Worm (Caenorhabditis elegans) whole organism, mixed stage, embryonic: ENCODE results near the gene lido-1.

Experiments used
- drap-1 ChIP-seq: fragments of 200-800 bp; sonication (Bioruptor generic); optimal IDR thresholded peaks from 3 replicates; lab custom pipeline; 2018; ENCODE audit warnings: mild to moderate bottlenecking, missing genetic modification characterization, missing compliant biosample characterization
- lsy-2 ChIP-seq: fragments of 150-350 bp; optimal IDR thresholded peaks from 2 replicates; lab custom pipeline; 2014; ENCODE audit warnings: missing biosample characterization, missing genetic modification characterization
- nhr-12 ChIP-seq: fragments of 150-350 bp; optimal IDR thresholded peaks from 2 replicates; lab custom pipeline; 2014; ENCODE audit warnings: missing biosample characterization, missing genetic modification characterization
- nhr-237 ChIP-seq: fragments of 150-350 bp; optimal IDR thresholded peaks from 2 replicates; lab custom pipeline; 2014; ENCODE audit warnings: missing biosample characterization, missing genetic modification characterization
- unc-39 ChIP-seq: fragments of 150-350 bp; optimal IDR thresholded peaks from 2 replicates; lab custom pipeline; 2014; ENCODE audit warnings: missing biosample characterization, missing genetic modification characterization
- unc-62 ChIP-seq: fragments of 150-350 bp; optimal IDR thresholded peaks from 2 replicates; lab custom pipeline; 2014; ENCODE audit warnings: missing biosample characterization, missing genetic modification reagents, missing genetic modification characterization
- ztf-11 ChIP-seq: fragments of 150-350 bp; optimal IDR thresholded peaks from 2 replicates; lab custom pipeline; 2014; ENCODE audit warnings: missing biosample characterization, missing genetic modification characterization

ce11 chrX:17054121-17054520 lies 42.2 kb downstream of the lido-1 start:
- TF ChIP-seq nhr-12 (tag; lab: Kevin White, UChicago) (no peak), drap-1 (GFP tag; lab: Kevin White, UChicago) (no peak), nhr-237 (tag; lab: Kevin White, UChicago) (no peak), unc-39 (tag; lab: Kevin White, UChicago) (no peak), unc-62 (GFP tag; lab: Kevin White, UChicago) (no peak), lsy-2 (no peak), ztf-11 (tag; lab: Kevin White, UChicago) (no peak)
